Fruit fly (Drosophila melanogaster) whole organism, prepupa: Measurements from ENCODE around the gene RpS7.
A peak's percentile ranks its signal among the peaks of the same experiment; 100 is the strongest.

Experiments used
- CG6854 ChIP-seq: fragments of 200-800 bp; sonication (Bioruptor generic); optimal IDR thresholded peaks from 2 replicates; lab custom pipeline; 2017; ENCODE audit warnings: missing biosample characterization, mild to moderate bottlenecking, missing genetic modification characterization
- CG7368 ChIP-seq: fragments of 200-800 bp; sonication (Bioruptor generic); optimal IDR thresholded peaks from 3 replicates; lab custom pipeline; 2016; ENCODE audit warnings: missing biosample characterization, missing genetic modification characterization
- Eip75B ChIP-seq: fragments of 200-800 bp; sonication (Bioruptor generic); optimal IDR thresholded peaks from 3 replicates; lab custom pipeline; 2016; ENCODE audit warnings: missing biosample characterization, missing genetic modification characterization
- Lpt ChIP-seq: fragments of 200-800 bp; sonication (Bioruptor generic); optimal IDR thresholded peaks from 3 replicates; lab custom pipeline; 2016; ENCODE audit warnings: missing biosample characterization, missing genetic modification characterization
- OdsH ChIP-seq: fragments of 200-800 bp; sonication (Bioruptor generic); optimal IDR thresholded peaks from 3 replicates; lab custom pipeline; 2016; ENCODE audit warnings: missing biosample characterization, missing genetic modification characterization
- acj6 ChIP-seq: fragments of 200-800 bp; sonication (Bioruptor generic); optimal IDR thresholded peaks from 3 replicates; lab custom pipeline; 2016; ENCODE audit warnings: missing biosample characterization, missing genetic modification characterization
- spab ChIP-seq: fragments of 200-800 bp; sonication (Bioruptor generic); optimal IDR thresholded peaks from 2 replicates; lab custom pipeline; 2017; ENCODE audit warnings: missing biosample characterization, mild to moderate bottlenecking, missing genetic modification characterization, missing genetic modification reagents
- ss ChIP-seq, 2 experiments: fragments of 200-800 bp; sonication (Bioruptor generic); optimal IDR thresholded peaks; 2 replicates in 1 of 2; 3 replicates in 1 of 2; lab custom pipeline; 2017 to 2018; ENCODE audit warnings: mild to moderate bottlenecking in 2 of 2, missing biosample characterization in 2 of 2, missing genetic modification characterization in 2 of 2, moderate library complexity in 1 of 2

DNA sequence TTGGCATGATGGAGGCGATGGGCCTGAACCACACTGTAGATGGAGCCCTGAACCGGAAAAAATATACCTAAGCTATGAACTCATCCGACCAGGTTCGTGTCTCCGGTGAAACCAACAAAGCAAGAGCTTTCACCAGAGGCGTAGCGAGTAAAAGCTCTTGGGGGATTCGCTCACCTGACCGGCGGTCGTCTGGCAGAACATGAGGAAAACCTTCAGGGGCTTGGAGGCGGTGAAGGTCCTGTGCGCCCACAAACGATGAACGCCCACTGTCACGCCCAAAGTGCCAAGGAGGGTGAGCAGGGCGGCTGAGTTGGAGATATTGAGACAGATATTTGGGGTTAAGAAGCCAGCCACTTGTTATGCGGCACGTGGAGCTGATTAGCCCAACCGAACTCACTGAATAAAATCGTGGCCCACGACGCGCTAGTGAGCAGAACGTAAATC lies 13.2 kb downstream of the RpS7 start:
- peak; percentile 17 for TF ChIP-seq OdsH (GFP tag; lab: Kevin White, UChicago)
- no peak for TF ChIP-seq CG7368 (GFP tag; lab: Kevin White, UChicago)
- TF ChIP-seq spab (GFP tag; lab: Kevin White, UChicago), result no peak
- TF ChIP-seq acj6 (GFP tag; lab: Kevin White, UChicago), result peak; percentile 5
- no peak for TF ChIP-seq ss (GFP tag; optimal IDR thresholded peaks at IDR 0.05; lab: Kevin White, UChicago)
- no peak for TF ChIP-seq Lpt (GFP tag; lab: Kevin White, UChicago)
- TF ChIP-seq Eip75B (GFP tag; lab: Kevin White, UChicago), result no peak
- no peak for TF ChIP-seq CG6854 (GFP tag; lab: Kevin White, UChicago)
